Worm (Caenorhabditis elegans): ENCODE data around the gene cdh-10.
"Not testable (repeated sequence)": the region's sequence is repeated elsewhere in the genome, so short reads cannot be mapped to it uniquely, and the experiment has no call there.

- not testable (repeated sequence) for TF ChIP-seq T07F8.4 (tag; optimal IDR thresholded peaks at IDR 0.05); unc-62 (GFP tag; optimal IDR thresholded peaks at IDR 0.05)
Observed at ce11 chrIV:2502609-2503008, 39.4 kb upstream of the cdh-10 start.
